Worm (Caenorhabditis elegans) whole organism, L3 larva: ENCODE results near the gene pei-1.

Experiments used
- ceh-28 ChIP-seq: fragments of 150-350 bp; optimal IDR thresholded peaks from 2 replicates; lab custom pipeline; 2014; ENCODE audit warnings: missing biosample characterization, missing genetic modification reagents, missing genetic modification characterization
- elt-2 ChIP-seq: sonication (generic microtip); optimal IDR thresholded peaks from 2 replicates; lab custom pipeline; 2016; ENCODE audit warnings: missing genetic modification reagents, mild to moderate bottlenecking, missing genetic modification characterization, missing compliant biosample characterization
- pqm-1 ChIP-seq: fragments of 150-350 bp; optimal IDR thresholded peaks from 2 replicates; lab custom pipeline; 2017; ENCODE audit warnings: missing biosample characterization, missing genetic modification characterization, inconsistent platforms

The pei-1 gene

ce11 chrIV:9540342-9540856 is 51.9 kb downstream of the pei-1 start, which contains the start of gene fbl-1:
Gene fbl-1, plus strand, starts transcription at chrIV:9540806.
- TF ChIP-seq ceh-28 (no peak), pqm-1 (tag; lab: Kevin White, UChicago) (peak; percentile 84), elt-2 (peak; percentile 90)
